Worm (Caenorhabditis elegans) whole organism, L1 larva: Measurements from ENCODE around the gene F33D4.6.

ENCODE experiments used
- C34B4.2 ChIP-seq: sonication (generic microtip); optimal IDR thresholded peaks from 2 replicates; lab custom pipeline; 2017; ENCODE audit warnings: mild to moderate bottlenecking, missing genetic modification characterization, missing compliant biosample characterization
- F16B12.6 ChIP-seq: fragments of 150-350 bp; optimal IDR thresholded peaks from 2 replicates; lab custom pipeline; 2014; ENCODE audit warnings: missing biosample characterization, missing genetic modification characterization
- blmp-1 ChIP-seq: fragments of 150-350 bp; optimal IDR thresholded peaks from 2 replicates; lab custom pipeline; 2014; ENCODE audit warnings: missing biosample characterization, missing genetic modification characterization
- ceh-63 ChIP-seq: fragments of 200-800 bp; sonication (Bioruptor generic); optimal IDR thresholded peaks from 2 replicates; lab custom pipeline; 2018; ENCODE audit warnings: mild to moderate bottlenecking, missing genetic modification characterization, missing compliant biosample characterization
- ceh-82 ChIP-seq, 3 experiments: fragments of 150-350 bp in 1 of 3; sonication (generic microtip) in 2 of 3; optimal IDR thresholded peaks; 2 replicates each; lab custom pipeline; 2014 to 2017; ENCODE audit warnings: missing biosample characterization in 3 of 3, missing genetic modification characterization in 3 of 3
- ceh-88 ChIP-seq: fragments of 200-800 bp; sonication (Bioruptor generic); IDR thresholded peaks from 2 replicates; pipeline ENCODE4 v1.3.6; 2022; ENCODE audit warnings: missing genetic modification characterization, missing compliant biosample characterization
- ceh-90 ChIP-seq: sonication (generic microtip); optimal IDR thresholded peaks from 2 replicates; lab custom pipeline; 2016; ENCODE audit warnings: missing genetic modification characterization, missing compliant biosample characterization
- dsc-1 ChIP-seq: sonication (generic microtip); optimal IDR thresholded peaks from 2 replicates; lab custom pipeline; 2016; ENCODE audit warnings: mild to moderate bottlenecking, missing genetic modification characterization, missing compliant biosample characterization
- efl-1 ChIP-seq, 4 experiments: fragments of 150-350 bp; optimal IDR thresholded peaks in 3 of 4; peaks in 1 of 4; 1 replicate in 1 of 4; 2 replicates in 3 of 4; lab custom pipeline; 2014; ENCODE audit warnings: missing biosample characterization in 2 of 4, missing genetic modification characterization in 2 of 4, missing genetic modification reagents in 2 of 4
- efl-3 ChIP-seq: fragments of 200-800 bp; sonication (Bioruptor generic); optimal IDR thresholded peaks from 2 replicates; lab custom pipeline; 2018; ENCODE audit warnings: mild to moderate bottlenecking, missing genetic modification characterization, missing compliant biosample characterization
- elt-2 ChIP-seq: sonication (generic microtip); optimal IDR thresholded peaks from 2 replicates; lab custom pipeline; 2016; ENCODE audit warnings: missing genetic modification characterization, mild to moderate bottlenecking, inconsistent platforms, missing compliant biosample characterization, missing genetic modification reagents
- hlh-17 ChIP-seq: fragments of 200-800 bp; sonication (Bioruptor generic); optimal IDR thresholded peaks from 2 replicates; lab custom pipeline; 2018; ENCODE audit warnings: missing genetic modification characterization, mild to moderate bottlenecking, missing compliant biosample characterization, moderate library complexity, borderline replicate concordance
- jun-1 ChIP-seq: fragments of 150-350 bp; optimal IDR thresholded peaks from 2 replicates; lab custom pipeline; 2014; ENCODE audit warnings: missing biosample characterization, missing genetic modification reagents, missing genetic modification characterization
- lin-14 ChIP-seq: fragments of 200-800 bp; sonication (Bioruptor generic); optimal IDR thresholded peaks from 2 replicates; lab custom pipeline; 2018; ENCODE audit warnings: mild to moderate bottlenecking, missing genetic modification characterization, moderate library complexity, missing compliant biosample characterization
- lin-15B ChIP-seq: fragments of 150-350 bp; sonication (generic microtip); optimal IDR thresholded peaks from 3 replicates; lab custom pipeline; 2014; ENCODE audit warnings: missing biosample characterization, missing genetic modification characterization
- lin-35 ChIP-seq, 2 experiments: fragments of 150-350 bp; optimal IDR thresholded peaks; 2 replicates each; lab custom pipeline; 2014; ENCODE audit warnings: missing biosample characterization in 2 of 2, missing genetic modification characterization in 2 of 2, missing genetic modification reagents in 2 of 2
- lin-39 ChIP-seq: fragments of 150-350 bp; optimal IDR thresholded peaks from 2 replicates; lab custom pipeline; 2014; ENCODE audit warnings: missing biosample characterization, missing genetic modification reagents, missing genetic modification characterization
- nhr-12 ChIP-seq: sonication (generic microtip); optimal IDR thresholded peaks from 2 replicates; lab custom pipeline; 2017; ENCODE audit warnings: missing biosample characterization, missing genetic modification characterization
- nhr-20 ChIP-seq: sonication (generic microtip); optimal IDR thresholded peaks from 2 replicates; lab custom pipeline; 2016; ENCODE audit warnings: mild to moderate bottlenecking, missing genetic modification characterization, missing compliant biosample characterization
- nhr-47 ChIP-seq: sonication (generic microtip); optimal IDR thresholded peaks from 2 replicates; lab custom pipeline; 2016; ENCODE audit warnings: mild to moderate bottlenecking, missing genetic modification characterization, moderate library complexity, missing compliant biosample characterization
- nhr-71 ChIP-seq: sonication (generic microtip); optimal IDR thresholded peaks from 2 replicates; lab custom pipeline; 2016; ENCODE audit warnings: mild to moderate bottlenecking, missing genetic modification characterization, moderate library complexity, missing compliant biosample characterization
- nhr-77 ChIP-seq: fragments of 150-350 bp; optimal IDR thresholded peaks from 2 replicates; lab custom pipeline; 2014; ENCODE audit warnings: missing biosample characterization, missing genetic modification characterization
- nhr-85 ChIP-seq: sonication (generic microtip); peaks from one replicate; lab custom pipeline; 2016; ENCODE audit warnings: missing genetic modification characterization, inconsistent platforms, missing compliant biosample characterization
- pag-3 ChIP-seq: sonication (generic microtip); optimal IDR thresholded peaks from 2 replicates; lab custom pipeline; 2017; ENCODE audit warnings: missing genetic modification characterization, mild to moderate bottlenecking, missing compliant biosample characterization, antibody characterized with exemption, borderline replicate concordance; ENCODE audit not compliant: insufficient read depth
- pqm-1 ChIP-seq: sonication (generic microtip); optimal IDR thresholded peaks from 3 replicates; lab custom pipeline; 2017; ENCODE audit warnings: missing biosample characterization, missing genetic modification characterization
- rnt-1 ChIP-seq: sonication (generic microtip); optimal IDR thresholded peaks from 2 replicates; lab custom pipeline; 2016; ENCODE audit warnings: mild to moderate bottlenecking, missing genetic modification characterization, moderate library complexity, missing compliant biosample characterization
- skn-1 ChIP-seq: fragments of 150-350 bp; optimal IDR thresholded peaks from 2 replicates; lab custom pipeline; 2014; ENCODE audit warnings: missing biosample characterization, missing genetic modification characterization
- snpc-4 ChIP-seq: fragments of 150-350 bp; optimal IDR thresholded peaks from 2 replicates; lab custom pipeline; 2014; ENCODE audit warnings: missing biosample characterization, missing genetic modification characterization
- sox-4 ChIP-seq: sonication (generic microtip); optimal IDR thresholded peaks from 2 replicates; lab custom pipeline; 2016; ENCODE audit warnings: missing genetic modification characterization, missing compliant biosample characterization
- unc-62 ChIP-seq: fragments of 150-350 bp; optimal IDR thresholded peaks from 2 replicates; lab custom pipeline; 2014; ENCODE audit warnings: missing biosample characterization, missing genetic modification reagents, missing genetic modification characterization
- unc-98 ChIP-seq: fragments of 200-800 bp; sonication (Bioruptor generic); IDR thresholded peaks from 2 replicates; pipeline ENCODE4 v1.3.6; 2022; ENCODE audit warnings: missing genetic modification characterization, missing compliant biosample characterization
- zag-1 ChIP-seq: fragments of 150-350 bp; optimal IDR thresholded peaks from 2 replicates; lab custom pipeline; 2014; ENCODE audit warnings: missing biosample characterization, missing genetic modification characterization
- zip-4 ChIP-seq: fragments of 200-800 bp; sonication (Bioruptor generic); optimal IDR thresholded peaks from 2 replicates; lab custom pipeline; 2018; ENCODE audit warnings: mild to moderate bottlenecking, missing genetic modification characterization, moderate library complexity, missing compliant biosample characterization
- ztf-11 ChIP-seq, 2 experiments: sonication (generic microtip); optimal IDR thresholded peaks; 2 replicates each; lab custom pipeline; 2016 to 2017; ENCODE audit warnings: missing genetic modification characterization in 2 of 2, missing biosample characterization in 1 of 2, missing compliant biosample characterization in 1 of 2
- ztf-4 ChIP-seq: fragments of 150-350 bp; optimal IDR thresholded peaks from 2 replicates; lab custom pipeline; 2014; ENCODE audit warnings: missing biosample characterization, missing genetic modification characterization

Gene F33D4.6

ce11 chrIV:7728402-7728963, 10.7 kb upstream of the F33D4.6 start, which contains the start of gene sucg-1:
TSS of gene sucg-1 (plus strand) at chrIV:7728913.
- TF ChIP-seq efl-1 (optimal IDR thresholded peaks at IDR 0.05; lab: Kevin White, UChicago) (no peak), efl-1 (GFP tag; optimal IDR thresholded peaks at IDR 0.05 in 1 of 2; lab: Kevin White, UChicago) (peak in 1 of 2 experiments; percentile 53), zip-4 (GFP tag; lab: Kevin White, UChicago) (peak; percentile 51), hlh-17 (GFP tag; lab: Kevin White, UChicago) (no peak), dsc-1 (tag; lab: Kevin White, UChicago) (no peak)

- TF ChIP-seq zip-4 (GFP tag; lab: Kevin White, UChicago), result no peak
- TF ChIP-seq zag-1 (tag; lab: Kevin White, UChicago), result no peak
- TF ChIP-seq C34B4.2 (tag; lab: Kevin White, UChicago), result no peak
- TF ChIP-seq sox-4 (tag; lab: Kevin White, UChicago), result no peak
- no peak for TF ChIP-seq snpc-4
- TF ChIP-seq efl-3 (GFP tag; lab: Kevin White, UChicago), result no peak
- TF ChIP-seq efl-1 (optimal IDR thresholded peaks at IDR 0.05; lab: Kevin White, UChicago), result no peak
- peak in 1 of 2 experiments; percentile 25 for TF ChIP-seq efl-1 (GFP tag; optimal IDR thresholded peaks at IDR 0.05 in 1 of 2; lab: Kevin White, UChicago)
These were observed 9.4 kb upstream of the F33D4.6 start for ce11 chrIV:7727258-7727657.

- TF ChIP-seq elt-2 (peak; percentile 58), nhr-85 (tag; lab: Kevin White, UChicago) (no peak)
These were observed 8.5 kb upstream of the F33D4.6 start, which contains the start of gene C50F7.5 for ce11 chrIV:7726325-7726724. TSS of gene C50F7.5 (plus strand) at chrIV:7726719.

ce11 chrIV:7724912-7725311, 7.1 kb upstream of the F33D4.6 start:
- peak; percentile 26 for TF ChIP-seq dsc-1 (tag; lab: Kevin White, UChicago)
- peak; percentile 32 for TF ChIP-seq lin-14 (GFP tag; lab: Kevin White, UChicago)
- TF ChIP-seq ztf-11 (tag; optimal IDR thresholded peaks at IDR 0.05; lab: Kevin White, UChicago), result no peak
- TF ChIP-seq, all 84 proteins: peak for 2

- TF ChIP-seq C34B4.2 (tag; lab: Kevin White, UChicago), result no peak
- TF ChIP-seq rnt-1 (tag; lab: Kevin White, UChicago), result peak; percentile 41
- peak; percentile 16 for TF ChIP-seq nhr-71
These were observed 5.7 kb upstream of the F33D4.6 start for ce11 chrIV:7723555-7723954.

- TF ChIP-seq lin-35 (GFP tag; optimal IDR thresholded peaks at IDR 0.05; lab: Kevin White, UChicago) (no peak), elt-2 (no peak), nhr-77 (tag; lab: Kevin White, UChicago) (no peak)
These were observed 5.0 kb upstream of the F33D4.6 start, which contains the start of gene C50F7.6 for ce11 chrIV:7722806-7723205. TSS of gene C50F7.6 (minus strand) at chrIV:7723199.

- TF ChIP-seq ceh-82 (tag; optimal IDR thresholded peaks at IDR 0.05; lab: Kevin White, UChicago), result no peak
- TF ChIP-seq elt-2, result peak; percentile 41
These were observed 5.6 kb downstream of the F33D4.6 start for ce11 chrIV:7712252-7712651.

ce11 chrIV:7710824-7711223, 7.0 kb downstream of the F33D4.6 start, which contains the start of gene nhr-8:
TSS of gene nhr-8 (plus strand) at chrIV:7710983.
- TF ChIP-seq nhr-12, result no peak
- no peak for TF ChIP-seq ceh-90 (tag; lab: Kevin White, UChicago)
- TF ChIP-seq skn-1 (tag; lab: Kevin White, UChicago), result no peak
- no peak for TF ChIP-seq lin-39 (tag; lab: Kevin White, UChicago)
- TF ChIP-seq jun-1 (tag; lab: Kevin White, UChicago), result peak; percentile 43
- TF ChIP-seq pqm-1 (tag; lab: Kevin White, UChicago), result peak; percentile 33
- no peak for TF ChIP-seq ceh-88 (GFP tag; lab: Robert Waterston, UW)
- no peak for TF ChIP-seq ceh-63
- TF ChIP-seq efl-1 (optimal IDR thresholded peaks at IDR 0.05; lab: Kevin White, UChicago), result no peak
- peak in 1 of 2 experiments; percentile 36 for TF ChIP-seq efl-1 (GFP tag; optimal IDR thresholded peaks at IDR 0.05 in 1 of 2; lab: Kevin White, UChicago)
- no peak for TF ChIP-seq ztf-4
- TF ChIP-seq pag-3 (tag; lab: Kevin White, UChicago), result no peak
- no peak for TF ChIP-seq F16B12.6 (tag; lab: Kevin White, UChicago)
- TF ChIP-seq nhr-47 (tag; lab: Kevin White, UChicago), result no peak
- peak; percentile 5 for TF ChIP-seq nhr-20 (tag; lab: Kevin White, UChicago)
- no peak for TF ChIP-seq lin-14 (GFP tag; lab: Kevin White, UChicago)
- no peak for TF ChIP-seq blmp-1 (tag; lab: Kevin White, UChicago)
- peak; percentile 14 for TF ChIP-seq nhr-85 (tag; lab: Kevin White, UChicago)
- no peak for TF ChIP-seq unc-62 (GFP tag; lab: Kevin White, UChicago)
- no peak for TF ChIP-seq lin-15B (tag; lab: Kevin White, UChicago)
- TF ChIP-seq elt-2, result peak; percentile 95
- no peak for TF ChIP-seq unc-98 (GFP tag; lab: Robert Waterston, UW)
- TF ChIP-seq efl-3 (GFP tag; lab: Kevin White, UChicago), result no peak
- no peak for TF ChIP-seq nhr-77 (tag; lab: Kevin White, UChicago)
